Worm (Caenorhabditis elegans) whole organism, L1 larva: ENCODE measurements around the gene sas-5.

ENCODE experiments used
- C04F5.9 ChIP-seq: sonication (generic microtip); optimal IDR thresholded peaks from 2 replicates; lab custom pipeline; 2016; ENCODE audit warnings: missing genetic modification characterization, missing compliant biosample characterization
- C16A3.4 ChIP-seq: fragments of 150-350 bp; optimal IDR thresholded peaks from 2 replicates; lab custom pipeline; 2014; ENCODE audit warnings: missing biosample characterization, missing genetic modification characterization
- F16B12.6 ChIP-seq: fragments of 150-350 bp; optimal IDR thresholded peaks from 2 replicates; lab custom pipeline; 2014; ENCODE audit warnings: missing biosample characterization, missing genetic modification characterization
- blmp-1 ChIP-seq: fragments of 150-350 bp; optimal IDR thresholded peaks from 2 replicates; lab custom pipeline; 2014; ENCODE audit warnings: missing biosample characterization, missing genetic modification characterization
- ceh-63 ChIP-seq: fragments of 200-800 bp; sonication (Bioruptor generic); optimal IDR thresholded peaks from 2 replicates; lab custom pipeline; 2018; ENCODE audit warnings: mild to moderate bottlenecking, missing genetic modification characterization, missing compliant biosample characterization
- ceh-8 ChIP-seq: fragments of 200-800 bp; sonication (Bioruptor generic); optimal IDR thresholded peaks from 2 replicates; lab custom pipeline; 2018; ENCODE audit warnings: mild to moderate bottlenecking, missing genetic modification characterization, moderate library complexity, missing compliant biosample characterization
- ceh-88 ChIP-seq: fragments of 200-800 bp; sonication (Bioruptor generic); IDR thresholded peaks from 2 replicates; pipeline ENCODE4 v1.3.6; 2022; ENCODE audit warnings: missing genetic modification characterization, missing compliant biosample characterization
- dsc-1 ChIP-seq: sonication (generic microtip); optimal IDR thresholded peaks from 2 replicates; lab custom pipeline; 2016; ENCODE audit warnings: mild to moderate bottlenecking, missing genetic modification characterization, missing compliant biosample characterization
- efl-1 ChIP-seq, 4 experiments: fragments of 150-350 bp; optimal IDR thresholded peaks in 3 of 4; peaks in 1 of 4; 1 replicate in 1 of 4; 2 replicates in 3 of 4; lab custom pipeline; 2014; ENCODE audit warnings: missing biosample characterization in 2 of 4, missing genetic modification characterization in 2 of 4, missing genetic modification reagents in 2 of 4
- elt-2 ChIP-seq: sonication (generic microtip); optimal IDR thresholded peaks from 2 replicates; lab custom pipeline; 2016; ENCODE audit warnings: missing genetic modification characterization, mild to moderate bottlenecking, inconsistent platforms, missing compliant biosample characterization, missing genetic modification reagents
- elt-3 ChIP-seq, 6 experiments: fragments of 150-350 bp in 1 of 6; sonication (generic microtip); optimal IDR thresholded peaks; 2 replicates each; lab custom pipeline; 2017 to 2018; ENCODE audit warnings: missing biosample characterization in 6 of 6, missing genetic modification characterization in 6 of 6, inconsistent platforms in 1 of 6
- ets-5 ChIP-seq: fragments of 200-800 bp; sonication (Bioruptor generic); IDR thresholded peaks from 2 replicates; pipeline ENCODE4 v1.3.6; 2022; ENCODE audit warnings: missing genetic modification characterization, missing compliant biosample characterization
- fkh-4 ChIP-seq: sonication (generic microtip); optimal IDR thresholded peaks from 2 replicates; lab custom pipeline; 2016; ENCODE audit warnings: missing compliant biosample characterization, missing genetic modification characterization, borderline replicate concordance
- fos-1 ChIP-seq: fragments of 150-350 bp; optimal IDR thresholded peaks from 2 replicates; lab custom pipeline; 2014; ENCODE audit warnings: missing biosample characterization, missing genetic modification characterization
- grh-1 ChIP-seq: fragments of 200-800 bp; sonication (Bioruptor generic); IDR thresholded peaks from 2 replicates; pipeline ENCODE4 v1.3.6; 2022; ENCODE audit warnings: missing genetic modification reagents, missing genetic modification characterization, missing compliant biosample characterization
- hlh-17 ChIP-seq: fragments of 200-800 bp; sonication (Bioruptor generic); optimal IDR thresholded peaks from 2 replicates; lab custom pipeline; 2018; ENCODE audit warnings: missing genetic modification characterization, mild to moderate bottlenecking, missing compliant biosample characterization, moderate library complexity, borderline replicate concordance
- lin-13 ChIP-seq: fragments of 150-350 bp; optimal IDR thresholded peaks from 2 replicates; lab custom pipeline; 2014; ENCODE audit warnings: missing biosample characterization, missing genetic modification reagents, missing genetic modification characterization
- lin-35 ChIP-seq, 2 experiments: fragments of 150-350 bp; optimal IDR thresholded peaks; 2 replicates each; lab custom pipeline; 2014; ENCODE audit warnings: missing biosample characterization in 2 of 2, missing genetic modification characterization in 2 of 2, missing genetic modification reagents in 2 of 2
- lir-3 ChIP-seq: sonication (generic microtip); optimal IDR thresholded peaks from 2 replicates; lab custom pipeline; 2016; ENCODE audit warnings: mild to moderate bottlenecking, missing genetic modification characterization, moderate library complexity, missing compliant biosample characterization; ENCODE audit not compliant: poor library complexity
- mab-9 ChIP-seq: fragments of 200-800 bp; sonication (Bioruptor generic); IDR thresholded peaks from 2 replicates; pipeline ENCODE4 v1.3.6; 2022; ENCODE audit warnings: missing genetic modification reagents, missing genetic modification characterization, missing compliant biosample characterization
- mdl-1 ChIP-seq, 2 experiments: fragments of 150-350 bp; optimal IDR thresholded peaks; 2 replicates each; lab custom pipeline; 2014 to 2017; ENCODE audit warnings: missing biosample characterization in 2 of 2, missing genetic modification characterization in 2 of 2, inconsistent platforms in 1 of 2
- mef-2 ChIP-seq: fragments of 150-350 bp; optimal IDR thresholded peaks from 2 replicates; lab custom pipeline; 2014; ENCODE audit warnings: missing biosample characterization, missing genetic modification characterization
- nhr-12 ChIP-seq: sonication (generic microtip); optimal IDR thresholded peaks from 2 replicates; lab custom pipeline; 2017; ENCODE audit warnings: missing biosample characterization, missing genetic modification characterization
- nhr-76 ChIP-seq: sonication (generic microtip); optimal IDR thresholded peaks from 2 replicates; lab custom pipeline; 2017; ENCODE audit warnings: missing biosample characterization, missing genetic modification characterization
- nhr-77 ChIP-seq: fragments of 150-350 bp; optimal IDR thresholded peaks from 2 replicates; lab custom pipeline; 2014; ENCODE audit warnings: missing biosample characterization, missing genetic modification characterization
- nhr-85 ChIP-seq: sonication (generic microtip); peaks from one replicate; lab custom pipeline; 2016; ENCODE audit warnings: missing genetic modification characterization, inconsistent platforms, missing compliant biosample characterization
- pag-3 ChIP-seq: sonication (generic microtip); optimal IDR thresholded peaks from 2 replicates; lab custom pipeline; 2017; ENCODE audit warnings: missing genetic modification characterization, mild to moderate bottlenecking, missing compliant biosample characterization, antibody characterized with exemption, borderline replicate concordance; ENCODE audit not compliant: insufficient read depth
- pqm-1 ChIP-seq: sonication (generic microtip); optimal IDR thresholded peaks from 3 replicates; lab custom pipeline; 2017; ENCODE audit warnings: missing biosample characterization, missing genetic modification characterization
- rnt-1 ChIP-seq: sonication (generic microtip); optimal IDR thresholded peaks from 2 replicates; lab custom pipeline; 2016; ENCODE audit warnings: mild to moderate bottlenecking, missing genetic modification characterization, moderate library complexity, missing compliant biosample characterization
- skn-1 ChIP-seq: fragments of 150-350 bp; optimal IDR thresholded peaks from 2 replicates; lab custom pipeline; 2014; ENCODE audit warnings: missing biosample characterization, missing genetic modification characterization
- snpc-4 ChIP-seq: fragments of 150-350 bp; optimal IDR thresholded peaks from 2 replicates; lab custom pipeline; 2014; ENCODE audit warnings: missing biosample characterization, missing genetic modification characterization
- snu-23 ChIP-seq: sonication (generic microtip); optimal IDR thresholded peaks from 2 replicates; lab custom pipeline; 2016; ENCODE audit warnings: missing genetic modification characterization, missing compliant biosample characterization
- swsn-7 ChIP-seq: sonication (generic microtip); optimal IDR thresholded peaks from 2 replicates; lab custom pipeline; 2016; ENCODE audit warnings: missing genetic modification characterization, missing compliant biosample characterization
- tbx-2 ChIP-seq: sonication (generic microtip); optimal IDR thresholded peaks from 2 replicates; lab custom pipeline; 2016; ENCODE audit warnings: missing genetic modification characterization, missing compliant biosample characterization
- tlp-1 ChIP-seq: fragments of 150-350 bp; optimal IDR thresholded peaks from 2 replicates; lab custom pipeline; 2014; ENCODE audit warnings: missing biosample characterization, missing genetic modification characterization
- unc-130 ChIP-seq: fragments of 150-350 bp; optimal IDR thresholded peaks from 2 replicates; lab custom pipeline; 2017; ENCODE audit warnings: missing biosample characterization, missing genetic modification characterization, inconsistent platforms
- unc-30 ChIP-seq: sonication (generic microtip); optimal IDR thresholded peaks from 2 replicates; lab custom pipeline; 2017; ENCODE audit warnings: missing biosample characterization, missing genetic modification characterization
- unc-86 ChIP-seq: sonication (generic microtip); optimal IDR thresholded peaks from 2 replicates; lab custom pipeline; 2016; ENCODE audit warnings: missing genetic modification characterization, missing compliant biosample characterization
- vab-15 ChIP-seq: sonication (generic microtip); optimal IDR thresholded peaks from 2 replicates; lab custom pipeline; 2017; ENCODE audit warnings: missing genotype, mild to moderate bottlenecking, missing genetic modification characterization, missing compliant biosample characterization
- xbp-1 ChIP-seq: sonication (generic microtip); optimal IDR thresholded peaks from 2 replicates; lab custom pipeline; 2016; ENCODE audit warnings: missing genetic modification characterization, missing compliant biosample characterization
- zag-1 ChIP-seq: fragments of 150-350 bp; optimal IDR thresholded peaks from 2 replicates; lab custom pipeline; 2014; ENCODE audit warnings: missing biosample characterization, missing genetic modification characterization

sas-5 gene

DNA sequence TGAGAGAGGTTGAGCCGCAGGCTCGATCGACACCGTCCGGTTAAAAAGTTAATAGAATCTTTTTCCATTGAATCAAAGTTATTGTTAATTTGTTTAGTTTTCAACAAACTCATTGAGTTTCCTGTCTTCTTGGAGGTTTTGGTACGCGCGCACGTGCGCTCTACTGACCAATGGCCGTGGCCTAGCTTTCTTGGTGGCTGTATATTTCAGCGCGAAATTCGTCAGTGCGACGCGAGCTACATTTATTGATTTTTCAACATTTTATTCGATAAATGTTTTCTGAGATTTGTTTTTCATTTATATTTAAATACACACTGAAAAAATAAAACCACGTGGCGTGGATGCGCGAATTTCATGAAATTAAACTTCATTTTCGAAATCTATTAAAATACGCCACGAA lies 33.6 kb downstream of the sas-5 start, which contains the start of gene bir-1 (continued):
- TF ChIP-seq unc-130 (peak; percentile 55), efl-1 (optimal IDR thresholded peaks at IDR 0.05; lab: Kevin White, UChicago) (peak; percentile 79 to 85), efl-1 (GFP tag; optimal IDR thresholded peaks at IDR 0.05 in 1 of 2; lab: Kevin White, UChicago) (peak; percentile 82 to 96), dsc-1 (peak; percentile 40), nhr-85 (tag; lab: Kevin White, UChicago) (peak; percentile 62), lir-3 (tag; lab: Kevin White, UChicago) (peak; percentile 80), snpc-4 (tag; lab: Kevin White, UChicago) (peak; percentile 50), blmp-1 (tag; lab: Kevin White, UChicago) (peak; percentile 65), elt-3 (tag; optimal IDR thresholded peaks at IDR 0.05; lab: Kevin White, UChicago) (peak in 1 of 6 experiments; percentile 4), pag-3 (tag; lab: Kevin White, UChicago) (peak; percentile 19), mab-9 (GFP tag; lab: Robert Waterston, UW) (peak; percentile 11; the same call in 1 of the 2 replicates), lin-35 (GFP tag; optimal IDR thresholded peaks at IDR 0.05; lab: Kevin White, UChicago) (peak; percentile 76 to 89), zag-1 (no peak), ets-5 (GFP tag; lab: Robert Waterston, UW) (no peak), rnt-1 (tag; lab: Kevin White, UChicago) (peak; percentile 91), grh-1 (no peak), nhr-77 (peak; percentile 18), fkh-4 (tag; lab: Kevin White, UChicago) (peak; percentile 24), unc-30 (no peak), ceh-63 (GFP tag; lab: Kevin White, UChicago) (no peak), skn-1 (tag; lab: Kevin White, UChicago) (peak; percentile 71), hlh-17 (GFP tag; lab: Kevin White, UChicago) (no peak), mdl-1 (tag; optimal IDR thresholded peaks at IDR 0.05; lab: Kevin White, UChicago) (peak in 1 of 2 experiments; percentile 84), C16A3.4 (tag; lab: Kevin White, UChicago) (peak; percentile 72)

DNA sequence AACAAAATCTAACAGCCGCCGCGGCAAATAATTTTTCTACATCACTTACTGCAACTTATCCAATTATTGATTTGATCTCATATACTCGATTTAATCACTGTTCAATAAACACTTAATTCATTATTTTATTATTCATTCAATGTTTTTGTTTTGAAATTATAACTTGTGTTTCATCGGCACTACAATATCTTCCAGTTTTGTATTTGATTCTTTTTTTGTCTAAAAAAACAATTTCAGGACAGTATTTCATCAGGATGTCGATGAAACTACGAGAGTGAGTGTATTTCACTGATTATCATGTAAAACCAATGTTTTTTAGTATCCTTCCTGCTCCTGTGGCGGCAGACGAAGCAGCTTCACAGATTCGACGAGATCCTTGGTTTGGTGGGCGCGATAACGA lies 34.7 kb downstream of the sas-5 start, which contains the start of gene skp-1:
Gene skp-1 (plus strand): TSS at position 238 of the 400 bp plus-strand sequence.
- no peak for TF ChIP-seq fos-1 (tag; lab: Kevin White, UChicago)
- no peak for TF ChIP-seq C04F5.9 (tag; lab: Kevin White, UChicago)
- no peak for TF ChIP-seq elt-2 (tag; lab: Kevin White, UChicago)
- no peak for TF ChIP-seq tlp-1
- no peak for TF ChIP-seq nhr-76 (tag; lab: Kevin White, UChicago)
- no peak for TF ChIP-seq vab-15
- no peak for TF ChIP-seq snu-23 (GFP tag; lab: Kevin White, UChicago)
- TF ChIP-seq F16B12.6 (tag; lab: Kevin White, UChicago), result no peak
- TF ChIP-seq lin-13, result no peak
- no peak for TF ChIP-seq xbp-1 (tag; lab: Kevin White, UChicago)
- TF ChIP-seq mef-2 (tag; lab: Kevin White, UChicago), result no peak
- no peak for TF ChIP-seq ceh-8 (GFP tag; lab: Kevin White, UChicago)
- no peak for TF ChIP-seq tbx-2
- TF ChIP-seq ceh-88, result no peak
- TF ChIP-seq unc-86 (tag; lab: Kevin White, UChicago), result no peak
- no peak for TF ChIP-seq nhr-12 (tag; lab: Kevin White, UChicago)
- TF ChIP-seq, all 84 proteins: peak for 0

DNA sequence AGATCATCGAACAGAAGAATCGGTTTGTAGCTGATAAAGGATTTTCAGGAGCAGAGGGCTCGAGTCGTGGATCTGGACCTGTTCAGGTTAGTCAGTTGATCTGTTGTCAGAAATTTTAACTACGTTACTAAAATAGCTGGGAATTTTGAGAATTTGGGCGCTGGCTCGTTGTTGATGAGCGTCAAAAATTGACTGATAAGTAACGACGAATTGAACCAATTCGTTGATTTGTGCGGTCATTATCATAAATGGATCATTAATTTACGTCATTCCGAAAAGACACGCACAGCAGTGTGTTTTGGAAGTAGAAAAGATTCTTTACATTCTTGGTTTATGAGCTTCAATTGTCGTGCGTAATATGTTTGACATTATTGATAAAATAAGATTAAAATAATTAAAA lies 37.3 kb downstream of the sas-5 start:
- TF ChIP-seq C04F5.9 (tag; lab: Kevin White, UChicago) (no peak), swsn-7 (tag; lab: Kevin White, UChicago) (no peak), grh-1 (no peak), pqm-1 (peak; percentile 1), fos-1 (tag; lab: Kevin White, UChicago) (no peak)
